Worm (Caenorhabditis elegans): ENCODE data around the gene col-125.

Gene col-125

ce11 chrIV:11210781-11211256 lies 14.5 kb upstream of the col-125 start, which contains the start of gene adk-1:
Gene adk-1, minus strand, starts transcription at chrIV:11210831.
- TF ChIP-seq Y116A8C.19 (tag; optimal IDR thresholded peaks at IDR 0.05; ENCODE audit: borderline replicate concordance) (no peak), pax-3 (tag; optimal IDR thresholded peaks at IDR 0.05) (no peak), nhr-19 (GFP tag; conservative IDR thresholded peaks at IDR 0.05) (no peak), nhr-20 (tag; optimal IDR thresholded peaks at IDR 0.05) (no peak), tbx-2 (tag; optimal IDR thresholded peaks at IDR 0.05) (no peak), zip-4 (GFP tag; optimal IDR thresholded peaks at IDR 0.05) (no peak), skn-1 (tag; optimal IDR thresholded peaks at IDR 0.05) (no peak), fkh-10 (GFP tag; optimal IDR thresholded peaks at IDR 0.05) (no peak), mep-1 (tag; optimal IDR thresholded peaks at IDR 0.05) (no peak), aha-1 (tag; optimal IDR thresholded peaks at IDR 0.05) (no peak), sox-4 (tag; optimal IDR thresholded peaks at IDR 0.05) (no peak), lsy-2 (tag; optimal IDR thresholded peaks at IDR 0.05) (peak; percentile 11 to 49), unc-130 (tag; optimal IDR thresholded peaks at IDR 0.05) (no peak), ceh-63 (GFP tag; optimal IDR thresholded peaks at IDR 0.05) (no peak), ceh-82 (tag; optimal IDR thresholded peaks at IDR 0.05) (no peak), xbp-1 (tag; optimal IDR thresholded peaks at IDR 0.05) (peak; percentile 2), dsc-1 (tag; optimal IDR thresholded peaks at IDR 0.05) (no peak), ces-1 (GFP tag; optimal IDR thresholded peaks at IDR 0.05) (no peak), dpl-1 (GFP tag; optimal IDR thresholded peaks at IDR 0.05) (peak in 2 of 3 experiments; percentile 57 to 75), aly-2 (tag; optimal IDR thresholded peaks at IDR 0.05) (no peak), jun-1 (tag; optimal IDR thresholded peaks at IDR 0.05) (no peak), blmp-1 (tag; optimal IDR thresholded peaks at IDR 0.05) (peak; percentile 6), hlh-4 (tag; optimal IDR thresholded peaks at IDR 0.05) (no peak), nhr-77 (tag; optimal IDR thresholded peaks at IDR 0.05) (no peak), elt-3 (tag; optimal IDR thresholded peaks at IDR 0.05) (no peak), mab-9 (GFP tag; IDR thresholded peaks at IDR 0.05) (no peak), ceh-8 (GFP tag; optimal IDR thresholded peaks at IDR 0.05) (no peak), lin-35 (GFP tag; optimal IDR thresholded peaks at IDR 0.05) (peak; percentile 12 to 68), pqm-1 (tag; optimal IDR thresholded peaks at IDR 0.05) (no peak), C04F5.9 (tag; optimal IDR thresholded peaks at IDR 0.05) (no peak), C34B4.2 (tag; optimal IDR thresholded peaks at IDR 0.05) (no peak), mef-2 (tag; optimal IDR thresholded peaks at IDR 0.05) (no peak), sptf-1 (tag; optimal IDR thresholded peaks at IDR 0.05) (no peak), irx-1 (tag; optimal IDR thresholded peaks at IDR 0.05) (no peak), lin-14 (GFP tag; optimal IDR thresholded peaks at IDR 0.05) (no peak), nhr-84 (tag; optimal IDR thresholded peaks at IDR 0.05) (no peak), swsn-7 (tag; optimal IDR thresholded peaks at IDR 0.05) (no peak), unc-86 (tag; optimal IDR thresholded peaks at IDR 0.05) (no peak), nhr-12 (tag; optimal IDR thresholded peaks at IDR 0.05) (no peak), pag-3 (tag; optimal IDR thresholded peaks at IDR 0.05; ENCODE audit: borderline replicate concordance, insufficient read depth) (no peak), lin-15B (tag; optimal IDR thresholded peaks at IDR 0.05) (no peak), efl-1 (optimal IDR thresholded peaks at IDR 0.05) (peak in 1 of 2 experiments; percentile 68), efl-1 (GFP tag; optimal IDR thresholded peaks at IDR 0.05 in 1 of 2) (peak; percentile 73 to 97), vab-15 (tag; optimal IDR thresholded peaks at IDR 0.05) (no peak)

- no peak for TF ChIP-seq ztf-4 (tag; optimal IDR thresholded peaks at IDR 0.05)
- TF ChIP-seq mep-1 (tag; optimal IDR thresholded peaks at IDR 0.05): peak; percentile 10
- no peak for TF ChIP-seq dpl-1 (GFP tag; optimal IDR thresholded peaks at IDR 0.05)
- TF ChIP-seq mab-9 (GFP tag; IDR thresholded peaks at IDR 0.05): no peak
- TF ChIP-seq lin-14 (GFP tag; optimal IDR thresholded peaks at IDR 0.05): peak; percentile 78
- TF ChIP-seq nhr-71 (tag; optimal IDR thresholded peaks at IDR 0.05): no peak
- TF ChIP-seq tlp-1 (tag; optimal IDR thresholded peaks at IDR 0.05): peak; percentile 69
- no peak for TF ChIP-seq pag-3 (tag; optimal IDR thresholded peaks at IDR 0.05; ENCODE audit: borderline replicate concordance, insufficient read depth)
- no peak for TF ChIP-seq irx-1 (tag; optimal IDR thresholded peaks at IDR 0.05)
- TF ChIP-seq unc-130 (tag; optimal IDR thresholded peaks at IDR 0.05): peak; percentile 21
- TF ChIP-seq snu-23 (GFP tag; optimal IDR thresholded peaks at IDR 0.05): peak; percentile 13
- TF ChIP-seq nhr-85 (tag): peak; percentile 71
- TF ChIP-seq elt-2 (tag; optimal IDR thresholded peaks at IDR 0.05): peak; percentile 44
- TF ChIP-seq ceh-82 (tag; optimal IDR thresholded peaks at IDR 0.05): peak in 1 of 3 experiments; percentile 0
- no peak for TF ChIP-seq fkh-10 (GFP tag; optimal IDR thresholded peaks at IDR 0.05)
- no peak for TF ChIP-seq fkh-4 (tag; optimal IDR thresholded peaks at IDR 0.05; ENCODE audit: borderline replicate concordance)
- peak in 1 of 2 experiments; percentile 29 for TF ChIP-seq lin-35 (GFP tag; optimal IDR thresholded peaks at IDR 0.05)
- peak; percentile 23 for TF ChIP-seq nhr-20 (tag; optimal IDR thresholded peaks at IDR 0.05)
- TF ChIP-seq ama-1 (optimal IDR thresholded peaks at IDR 0.05): no peak
- no peak for TF ChIP-seq aha-1 (tag; optimal IDR thresholded peaks at IDR 0.05)
- peak; percentile 52 for TF ChIP-seq blmp-1 (tag; optimal IDR thresholded peaks at IDR 0.05)
- TF ChIP-seq unc-86 (tag; optimal IDR thresholded peaks at IDR 0.05): no peak
- peak in 2 of 6 experiments; percentile 46 to 57 for TF ChIP-seq elt-3 (tag; optimal IDR thresholded peaks at IDR 0.05)
These were observed 13.8 kb upstream of the col-125 start for ce11 chrIV:11211547-11211946.

Measured in whole organism, L1 larva.